Worm (Caenorhabditis elegans): ENCODE results near the gene ZK1098.9.

ce11 chrIII:9511055-9511520, 33.1 kb upstream of the ZK1098.9 start, which contains the start of gene F55H2.5:
- TF ChIP-seq flt-1 (GFP tag; IDR thresholded peaks at IDR 0.05) (no peak), ref-1 (GFP tag; conservative IDR thresholded peaks at IDR 0.05) (no peak), ztf-29 (GFP tag; IDR thresholded peaks at IDR 0.05) (no peak), med-1 (GFP tag; optimal IDR thresholded peaks at IDR 0.05; ENCODE audit: insufficient read depth) (no peak), cog-1 (tag; optimal IDR thresholded peaks at IDR 0.05) (no peak), T22C8.4 (GFP tag; IDR thresholded peaks at IDR 0.05) (no peak)

Data from whole organism, midembryonic.